Fruit fly (Drosophila melanogaster): ENCODE measurements around the gene Pdp1.

The Pdp1 gene

DNA sequence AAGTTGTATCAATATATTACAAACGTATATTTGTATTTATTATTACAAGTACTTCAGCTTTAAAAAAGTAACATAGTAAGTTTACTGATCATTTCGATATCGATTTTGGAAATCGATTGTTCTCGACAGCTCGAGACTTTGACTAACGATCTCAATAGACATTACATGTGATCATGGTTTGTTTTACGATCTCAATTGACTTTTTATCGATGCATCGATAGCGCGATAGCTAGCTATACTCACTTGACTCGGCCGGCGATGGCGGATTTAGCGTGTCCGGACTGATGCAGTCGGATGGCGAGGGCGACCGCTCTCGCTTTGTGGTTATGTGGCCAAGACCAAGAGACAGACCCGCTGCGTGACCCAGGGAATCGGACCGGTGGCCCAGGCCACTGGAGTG is 50.0 kb downstream of the Pdp1 start (continued):
- 0 out of 2 replicates have a peak, but pooled peaks have one; percentile 20 for TF ChIP-seq Awh (GFP tag; IDR thresholded peaks at IDR 0.05)
- no peak for TF ChIP-seq stc (GFP tag; IDR thresholded peaks at IDR 0.05)
- 0 out of 2 replicates have a peak, but pooled peaks have one; percentile 13 for TF ChIP-seq nerfin-2 (GFP tag; IDR thresholded peaks at IDR 0.05; ENCODE audit: partially characterized antibody)
- no peak for TF ChIP-seq CG11093 (GFP tag; IDR thresholded peaks at IDR 0.05)
- peak; percentile 39; the same call in 2 of the 3 replicates for TF ChIP-seq CG14860 (GFP tag; IDR thresholded peaks at IDR 0.05; ENCODE audit: partially characterized antibody)

DNA sequence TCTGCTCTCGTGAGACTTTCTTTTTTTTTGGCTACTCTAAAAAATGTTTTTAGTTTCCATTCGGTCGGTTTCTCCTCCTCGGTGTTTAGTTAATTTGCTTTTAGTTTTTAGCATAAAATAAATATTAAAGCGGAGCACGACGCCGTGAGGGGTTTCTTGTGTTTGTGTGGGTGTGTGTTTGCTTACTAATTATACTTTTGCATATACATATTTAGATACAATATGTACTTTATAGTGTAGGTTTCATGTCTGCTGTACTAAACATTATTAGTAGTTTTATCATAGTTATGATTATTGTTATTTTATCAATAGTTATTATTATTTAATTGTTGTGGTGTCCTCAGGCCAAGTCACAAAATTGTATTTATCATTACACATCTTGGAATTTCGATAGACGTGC is 51.2 kb downstream of the Pdp1 start:
- peak in 1 of 2 experiments; percentile 4 for TF ChIP-seq Trl (optimal IDR thresholded peaks at IDR 0.05)
- TF ChIP-seq Trl (GFP tag; optimal IDR thresholded peaks at IDR 0.05): no peak
- no peak for TF ChIP-seq Antp (GFP tag; optimal IDR thresholded peaks at IDR 0.05)

DNA sequence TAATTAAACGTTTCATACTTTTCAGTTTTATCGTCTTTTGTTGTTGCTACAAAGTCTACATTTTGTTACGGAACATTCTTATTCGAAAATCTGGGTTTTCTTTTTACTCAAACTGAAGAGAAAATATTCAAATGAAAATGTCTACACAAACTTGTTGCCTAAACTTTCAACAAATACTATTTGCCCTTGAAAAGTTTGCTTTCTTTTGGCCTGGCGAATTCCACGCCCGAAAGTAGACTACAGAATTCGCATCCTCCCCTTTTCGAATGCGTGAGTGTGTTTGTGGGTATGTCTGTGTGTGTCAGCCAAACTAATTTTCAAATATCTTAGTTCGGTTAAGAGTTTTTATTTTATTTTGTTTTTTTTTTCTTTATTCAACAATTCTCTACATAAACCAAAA is 53.7 kb downstream of the Pdp1 start:
- no peak for TF ChIP-seq ttk (GFP tag; IDR thresholded peaks at IDR 0.05)
- no peak for TF ChIP-seq Adf1 (GFP tag; IDR thresholded peaks at IDR 0.05)
- TF ChIP-seq usp (GFP tag; optimal IDR thresholded peaks at IDR 0.05): no peak
- no peak for TF ChIP-seq tap (tag; optimal IDR thresholded peaks at IDR 0.05)
- TF ChIP-seq CG10366 (GFP tag; IDR thresholded peaks at IDR 0.05): no peak
- TF ChIP-seq wor (GFP tag; IDR thresholded peaks at IDR 0.05): no peak
- TF ChIP-seq stwl (tag; optimal IDR thresholded peaks at IDR 0.05): no peak
- no peak for TF ChIP-seq CG9727 (GFP tag; optimal IDR thresholded peaks at IDR 0.05)
- no peak for TF ChIP-seq CG32772 (GFP tag; IDR thresholded peaks at IDR 0.05)
- no peak for TF ChIP-seq row (GFP tag; IDR thresholded peaks at IDR 0.05)
- no peak for TF ChIP-seq CG13296 (GFP tag; optimal IDR thresholded peaks at IDR 0.05)
- TF ChIP-seq CG6765 (GFP tag; optimal IDR thresholded peaks at IDR 0.05): no peak
- no peak for TF ChIP-seq zen (tag; optimal IDR thresholded peaks at IDR 0.05)
- no peak for TF ChIP-seq shn (GFP tag; optimal IDR thresholded peaks at IDR 0.05)
- TF ChIP-seq Trl (optimal IDR thresholded peaks at IDR 0.05): no peak
- no peak for TF ChIP-seq Trl (GFP tag; optimal IDR thresholded peaks at IDR 0.05)
- TF ChIP-seq Myb (GFP tag; optimal IDR thresholded peaks at IDR 0.05): peak; percentile 6
- peak; percentile 27 for TF ChIP-seq CG11504 (tag; optimal IDR thresholded peaks at IDR 0.05)
- no peak for TF ChIP-seq Ssrp (tag; optimal IDR thresholded peaks at IDR 0.05)
- no peak for TF ChIP-seq ewg (GFP tag; optimal IDR thresholded peaks at IDR 0.05)
- no peak for TF ChIP-seq ERR (GFP tag; optimal IDR thresholded peaks at IDR 0.05)
- no peak for TF ChIP-seq B-H2 (GFP tag; optimal IDR thresholded peaks at IDR 0.05)
- peak; percentile 67; the same call in 1 of the 3 replicates for TF ChIP-seq CG2199 (GFP tag; IDR thresholded peaks at IDR 0.05)
- TF ChIP-seq Hand (GFP tag; optimal IDR thresholded peaks at IDR 0.05): no peak
- TF ChIP-seq Poxn (GFP tag; IDR thresholded peaks at IDR 0.05): no peak
- no peak for TF ChIP-seq hkb (optimal IDR thresholded peaks at IDR 0.05)
- TF ChIP-seq hkb (GFP tag; IDR thresholded peaks at IDR 0.05): no peak
- no peak for TF ChIP-seq crc (GFP tag; optimal IDR thresholded peaks at IDR 0.05)
- TF ChIP-seq CG10565 (GFP tag; optimal IDR thresholded peaks at IDR 0.05): no peak
- no peak for TF ChIP-seq Dip3 (GFP tag; optimal IDR thresholded peaks at IDR 0.05)
- no peak for TF ChIP-seq Mes4 (GFP tag; optimal IDR thresholded peaks at IDR 0.05)
- TF ChIP-seq Lpt (GFP tag; optimal IDR thresholded peaks at IDR 0.05): no peak
- peak; percentile 39; the same call in 1 of the 2 replicates for TF ChIP-seq E2f2 (GFP tag; IDR thresholded peaks at IDR 0.05)
- no peak for TF ChIP-seq inv (GFP tag; IDR thresholded peaks at IDR 0.05; ENCODE audit: partially characterized antibody)
- peak; percentile 92 for TF ChIP-seq ftz-f1 (GFP tag; optimal IDR thresholded peaks at IDR 0.05)
- TF ChIP-seq rib (GFP tag; IDR thresholded peaks at IDR 0.05): no peak
- no peak for TF ChIP-seq D19A (tag; optimal IDR thresholded peaks at IDR 0.05)
- no peak for TF ChIP-seq CG16815 (GFP tag; optimal IDR thresholded peaks at IDR 0.05)
- TF ChIP-seq fd102C (GFP tag; optimal IDR thresholded peaks at IDR 0.05): no peak
- no peak for TF ChIP-seq pum (GFP tag; optimal IDR thresholded peaks at IDR 0.05)
- no peak for TF ChIP-seq CG15514 (GFP tag; optimal IDR thresholded peaks at IDR 0.05)
- TF ChIP-seq lab (GFP tag; optimal IDR thresholded peaks at IDR 0.05): no peak
- TF ChIP-seq Bgb (GFP tag; IDR thresholded peaks at IDR 0.05; ENCODE audit: partially characterized antibody): peak; percentile 22; the same call in 1 of the 2 replicates
